Worm (Caenorhabditis elegans): Measurements from ENCODE around the gene M60.7.

M60.7 gene

DNA sequence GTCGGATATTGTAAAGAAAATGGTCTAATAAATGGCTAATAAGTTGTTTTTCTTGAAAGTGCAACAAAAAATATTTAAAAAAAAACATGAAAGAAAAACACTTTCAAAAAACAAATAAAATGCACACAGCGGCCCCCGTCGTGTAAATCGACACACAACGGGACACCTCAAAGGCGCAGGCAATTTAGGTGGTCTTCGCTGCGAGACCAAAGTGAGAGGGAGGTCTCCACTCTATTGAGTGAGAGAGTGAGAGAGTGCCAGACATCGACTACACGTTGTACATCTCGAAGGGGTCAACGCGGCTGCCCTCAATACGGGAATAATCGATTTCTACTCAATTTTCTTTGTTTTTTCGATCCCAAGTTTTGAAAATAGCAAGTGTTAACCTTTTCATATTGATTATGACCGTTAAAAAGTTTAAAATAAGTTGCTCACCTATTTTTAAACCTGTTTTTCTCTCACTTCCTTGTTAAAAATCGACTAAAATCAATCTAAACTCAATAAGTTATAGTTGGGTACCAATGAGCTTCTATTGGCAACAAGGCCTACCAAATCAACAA, 25.8 kb upstream of the M60.7 start, which contains the start of gene sec-16A.2 (continued):
- no peak for TF ChIP-seq ama-1 (optimal IDR thresholded peaks at IDR 0.05)
- TF ChIP-seq ama-1 (GFP tag; optimal IDR thresholded peaks at IDR 0.05) = no peak
- no peak for TF ChIP-seq mcd-1 (GFP tag; IDR thresholded peaks at IDR 0.05)
- no peak for TF ChIP-seq aptf-3 (GFP tag; IDR thresholded peaks at IDR 0.05)
- no peak for TF ChIP-seq attf-6 (GFP tag; IDR thresholded peaks at IDR 0.05)
- no peak for TF ChIP-seq lsy-27 (tag; optimal IDR thresholded peaks at IDR 0.05; ENCODE audit: borderline replicate concordance, insufficient read depth)
- peak in 1 of 3 experiments; percentile 28 for TF ChIP-seq lin-35 (GFP tag; optimal IDR thresholded peaks at IDR 0.05)
- TF ChIP-seq snpc-3.4 (tag; optimal IDR thresholded peaks at IDR 0.05) = no peak
- no peak for TF ChIP-seq F23B12.7 (tag; optimal IDR thresholded peaks at IDR 0.05; ENCODE audit: insufficient read depth)
- no peak for TF ChIP-seq egrh-3 (GFP tag; IDR thresholded peaks at IDR 0.05)

DNA sequence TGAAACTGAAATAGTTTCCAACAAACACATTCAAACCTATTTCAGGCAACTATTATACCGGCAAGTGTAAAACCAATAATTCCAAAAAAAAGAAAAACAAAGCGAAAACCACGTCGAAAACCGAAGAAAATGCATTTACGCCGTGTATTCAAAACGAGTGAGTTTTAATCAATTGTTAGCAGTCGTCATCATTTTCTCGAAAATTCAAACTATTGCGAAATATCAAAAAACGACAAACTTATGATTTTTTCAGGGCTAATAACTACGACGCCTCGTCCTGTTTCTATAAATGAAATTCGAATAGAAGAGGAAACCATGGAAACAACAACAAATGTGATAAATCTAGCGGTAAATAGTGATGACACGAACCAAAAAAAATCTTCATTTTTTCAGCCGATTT, 25.2 kb upstream of the M60.7 start:
- TF ChIP-seq zim-3 (tag; optimal IDR thresholded peaks at IDR 0.05) = no peak
- TF ChIP-seq B0261.1 (tag; optimal IDR thresholded peaks at IDR 0.05) = no peak
- TF ChIP-seq cebp-1 (GFP tag; IDR thresholded peaks at IDR 0.05) = peak; percentile 91
- TF ChIP-seq cebp-1 (tag; optimal IDR thresholded peaks at IDR 0.05) = peak; percentile 97

DNA sequence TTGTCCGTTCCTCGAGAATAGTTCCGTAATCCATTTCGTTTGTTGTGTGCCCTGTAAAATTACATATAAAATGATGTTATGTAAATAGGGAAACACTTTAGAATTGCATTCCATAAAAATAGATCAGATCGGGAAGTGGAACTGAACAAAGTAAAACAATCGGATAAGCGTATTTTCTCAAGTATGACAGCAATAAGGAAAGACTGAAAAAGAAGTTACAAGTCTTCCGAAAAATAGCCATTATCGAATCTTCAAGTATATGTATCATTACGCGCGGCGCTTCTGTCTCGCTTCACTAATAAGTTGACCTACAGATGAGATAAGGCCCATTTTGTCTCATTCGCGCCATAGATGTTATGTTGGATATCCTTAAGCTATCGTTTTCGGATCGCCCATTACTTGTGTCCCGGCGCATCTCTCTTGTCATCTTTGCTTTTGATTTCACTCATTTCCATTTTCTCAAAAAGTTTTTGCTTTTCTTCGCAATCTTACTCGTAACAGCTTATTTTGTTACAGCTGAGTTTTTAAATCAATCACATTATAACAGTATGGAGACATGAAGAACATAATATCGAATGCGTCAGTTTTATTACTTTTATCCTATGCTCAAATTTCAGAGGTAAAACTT, 24.3 kb upstream of the M60.7 start, which contains the start of the genes fis-2 and F13B9.2:
Gene fis-2, minus strand, starts transcription at position 51 of the 628 bp plus-strand sequence.
Gene F13B9.2, plus strand, starts transcription at position 515 of the 628 bp plus-strand sequence.
- TF ChIP-seq madf-10 (tag; optimal IDR thresholded peaks at IDR 0.05) (no peak), madf-6 (GFP tag; IDR thresholded peaks at IDR 0.05) (no peak), F23B12.7 (tag; optimal IDR thresholded peaks at IDR 0.05; ENCODE audit: insufficient read depth) (no peak), ztf-18 (tag; optimal IDR thresholded peaks at IDR 0.05) (no peak), zfh-2 (GFP tag; conservative IDR thresholded peaks at IDR 0.05) (no peak), chd-7 (tag; optimal IDR thresholded peaks at IDR 0.05) (no peak)

DNA sequence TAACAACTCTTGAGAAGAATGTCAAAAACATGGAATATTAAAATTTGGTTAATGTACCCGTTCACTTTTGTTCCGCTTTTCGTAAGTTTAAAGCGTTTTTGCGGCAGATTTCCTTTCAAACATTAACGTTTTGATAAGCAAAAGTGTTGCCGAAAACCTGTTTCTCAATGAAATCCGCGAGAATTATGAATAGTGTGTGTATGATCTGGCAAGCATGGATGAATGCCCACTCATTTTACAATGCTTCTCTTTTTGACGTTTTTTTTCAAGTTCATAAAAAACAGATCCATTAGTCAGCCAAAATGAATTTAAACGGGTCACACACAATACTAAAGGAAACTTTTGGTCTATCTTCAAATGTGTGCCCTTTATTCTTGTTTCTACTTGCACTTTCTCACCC, 23.0 kb upstream of the M60.7 start:
- no peak for TF ChIP-seq snpc-1.3 (tag; optimal IDR thresholded peaks at IDR 0.05; ENCODE audit: insufficient read depth)
- TF ChIP-seq F52B5.7 (tag; optimal IDR thresholded peaks at IDR 0.05) = no peak
- no peak for TF ChIP-seq dpl-1 (GFP tag; optimal IDR thresholded peaks at IDR 0.05)
- no peak for TF ChIP-seq let-526 (GFP tag; IDR thresholded peaks at IDR 0.05)
- TF ChIP-seq aptf-2 (GFP tag; conservative IDR thresholded peaks at IDR 0.05) = no peak
- TF ChIP-seq B0336.3 (GFP tag; IDR thresholded peaks at IDR 0.05) = no peak
- TF ChIP-seq Y79H2A.3 (GFP tag; conservative IDR thresholded peaks at IDR 0.05) = no peak
- TF ChIP-seq let-607 (tag; optimal IDR thresholded peaks at IDR 0.05) = no peak
- no peak for TF ChIP-seq bed-1 (GFP tag; IDR thresholded peaks at IDR 0.05)
- no peak for TF ChIP-seq ceh-91 (GFP tag; IDR thresholded peaks at IDR 0.05)
- TF ChIP-seq zim-3 (tag; optimal IDR thresholded peaks at IDR 0.05) = no peak
- TF ChIP-seq ceh-58 (GFP tag; IDR thresholded peaks at IDR 0.05) = no peak

- TF ChIP-seq ceh-58 (GFP tag; IDR thresholded peaks at IDR 0.05) = no peak
- no peak for TF ChIP-seq Y95B8A.8 (GFP tag; IDR thresholded peaks at IDR 0.05)
- no peak for TF ChIP-seq fkh-3 (tag; optimal IDR thresholded peaks at IDR 0.05)
- TF ChIP-seq gei-17 (GFP tag; optimal IDR thresholded peaks at IDR 0.05) = no peak
- TF ChIP-seq pbrm-1 (GFP tag; IDR thresholded peaks at IDR 0.05) = no peak
- no peak for TF ChIP-seq C17E4.6 (GFP tag; IDR thresholded peaks at IDR 0.05)
- TF ChIP-seq let-607 (tag; optimal IDR thresholded peaks at IDR 0.05) = no peak
- no peak for TF ChIP-seq cebp-2 (GFP tag; IDR thresholded peaks at IDR 0.05)
- TF ChIP-seq ceh-79 (tag; optimal IDR thresholded peaks at IDR 0.05) = no peak
- no peak for TF ChIP-seq bed-1 (GFP tag; IDR thresholded peaks at IDR 0.05)
- no peak for TF ChIP-seq rpc-1 (optimal IDR thresholded peaks at IDR 0.05)
- no peak for TF ChIP-seq rpc-1 (tag; optimal IDR thresholded peaks at IDR 0.05)
- TF ChIP-seq T07F8.4 (tag; optimal IDR thresholded peaks at IDR 0.05) = no peak
- no peak for TF ChIP-seq nhr-120 (GFP tag; IDR thresholded peaks at IDR 0.05)
- TF ChIP-seq B0336.3 (GFP tag; IDR thresholded peaks at IDR 0.05) = no peak
- no peak for TF ChIP-seq sea-2 (GFP tag; IDR thresholded peaks at IDR 0.05)
Observed at ce11 chrX:8276984-8277383, 16.0 kb upstream of the M60.7 start.
